Fruit fly (Drosophila melanogaster) whole organism, wandering third instar larva: ENCODE measurements around the gene Vdup1.

Experiments used
- Abd-B ChIP-seq: fragments of >200 bp; optimal IDR thresholded peaks from 2 replicates; lab custom pipeline; 2017; ENCODE audit warnings: missing biosample characterization, missing genetic modification characterization
- CG32264 ChIP-seq: fragments of 200-800 bp; sonication (Bioruptor generic); optimal IDR thresholded peaks from 2 replicates; lab custom pipeline; 2016; ENCODE audit warnings: missing biosample characterization, missing genetic modification characterization
- CG9705 ChIP-seq: fragments of 200-800 bp; sonication (Bioruptor generic); optimal IDR thresholded peaks from 2 replicates; lab custom pipeline; 2018; ENCODE audit warnings: missing biosample characterization, mild to moderate bottlenecking, missing genetic modification characterization
- CrebA ChIP-seq: fragments of 200-800 bp; sonication (Bioruptor generic); optimal IDR thresholded peaks from 2 replicates; lab custom pipeline; 2016; ENCODE audit warnings: missing biosample characterization, mild to moderate bottlenecking, missing genetic modification characterization, borderline replicate concordance
- Dfd ChIP-seq: fragments of >200 bp; optimal IDR thresholded peaks from 2 replicates; lab custom pipeline; 2017; ENCODE audit warnings: missing biosample characterization, missing genetic modification characterization
- Dif ChIP-seq: fragments of 200-275, 200-300 bp; sonication (Bioruptor generic); optimal IDR thresholded peaks from 2 replicates; lab custom pipeline; 2018; ENCODE audit warnings: missing biosample characterization, missing genetic modification characterization; ENCODE audit not compliant: partially characterized antibody
- GATAd ChIP-seq: sonication (Bioruptor generic); optimal IDR thresholded peaks from 2 replicates; lab custom pipeline; 2016; ENCODE audit warnings: missing biosample characterization, missing genetic modification characterization
- HLH106 ChIP-seq: fragments of 200-800 bp; optimal IDR thresholded peaks from 3 replicates; lab custom pipeline; 2019; ENCODE audit warnings: missing biosample characterization, mild to moderate bottlenecking, missing genetic modification characterization, moderate library complexity
- Hnf4 ChIP-seq: fragments of 200-800 bp; sonication (Bioruptor generic); optimal IDR thresholded peaks from 2 replicates; lab custom pipeline; 2016; ENCODE audit warnings: missing biosample characterization, mild to moderate bottlenecking, missing genetic modification characterization
- Hr78 ChIP-seq: fragments of >200 bp; optimal IDR thresholded peaks from 2 replicates; lab custom pipeline; 2017; ENCODE audit warnings: missing biosample characterization, missing genetic modification characterization
- Hr83 ChIP-seq: fragments of 200-300 bp; sonication (Bioruptor generic); optimal IDR thresholded peaks from 2 replicates; lab custom pipeline; 2016; ENCODE audit warnings: missing biosample characterization, mild to moderate bottlenecking, missing genetic modification characterization, moderate library complexity; ENCODE audit not compliant: poor library complexity, severe bottlenecking
- Jra ChIP-seq: sonication (Bioruptor generic); optimal IDR thresholded peaks from 2 replicates; lab custom pipeline; 2016; ENCODE audit warnings: missing biosample characterization, missing genetic modification characterization
- Mio ChIP-seq: sonication (Bioruptor generic); optimal IDR thresholded peaks from 2 replicates; lab custom pipeline; 2016; ENCODE audit warnings: missing biosample characterization, missing genetic modification characterization
- Myc ChIP-seq: fragments of >200 bp; optimal IDR thresholded peaks from 2 replicates; lab custom pipeline; 2017
- N ChIP-seq: fragments of >200 bp; optimal IDR thresholded peaks from 2 replicates; lab custom pipeline; 2018; ENCODE audit warnings: missing biosample characterization, missing external identifiers, missing genetic modification characterization
- OdsH ChIP-seq: fragments of 200-800 bp; sonication (Bioruptor generic); optimal IDR thresholded peaks from 2 replicates; lab custom pipeline; 2016; ENCODE audit warnings: missing biosample characterization, mild to moderate bottlenecking, missing genetic modification characterization
- Rel ChIP-seq, 2 experiments: fragments of 200-800 bp; sonication (Bioruptor generic) in 1 of 2; optimal IDR thresholded peaks; 2 replicates in 1 of 2; 3 replicates in 1 of 2; lab custom pipeline; 2016 to 2019; ENCODE audit warnings: mild to moderate bottlenecking in 2 of 2, missing biosample characterization in 2 of 2, missing genetic modification characterization in 2 of 2, moderate library complexity in 1 of 2
- Sp1 ChIP-seq: fragments of 200-800 bp; sonication (Bioruptor generic); optimal IDR thresholded peaks from 3 replicates; lab custom pipeline; 2019; ENCODE audit warnings: missing biosample characterization, mild to moderate bottlenecking, missing genetic modification characterization, moderate library complexity
- Vsx2 ChIP-seq: fragments of 200-300, 225-300 bp; sonication (Bioruptor generic); optimal IDR thresholded peaks from 2 replicates; lab custom pipeline; 2018; ENCODE audit warnings: missing biosample characterization, missing genetic modification characterization; ENCODE audit not compliant: partially characterized antibody
- br ChIP-seq: fragments of 200-800 bp; sonication (Bioruptor generic); optimal IDR thresholded peaks from 2 replicates; lab custom pipeline; 2016; ENCODE audit warnings: missing biosample characterization, missing genetic modification characterization
- dl ChIP-seq, 2 experiments: fragments of 175-275, 200-275 bp in 1 of 2; fragments of 200-275 bp in 1 of 2; sonication (Bioruptor generic); optimal IDR thresholded peaks; lab custom pipeline; 2018; ENCODE audit warnings: mild to moderate bottlenecking in 2 of 2, missing biosample characterization in 2 of 2, missing genetic modification characterization in 2 of 2, moderate library complexity in 2 of 2; ENCODE audit not compliant: partially characterized antibody in 2 of 2, insufficient read depth in 1 of 2
- dmrt93B ChIP-seq: fragments of 200-800 bp; sonication (Bioruptor generic); optimal IDR thresholded peaks from 2 replicates; lab custom pipeline; 2018; ENCODE audit warnings: missing biosample characterization, mild to moderate bottlenecking, missing genetic modification characterization
- dsf ChIP-seq: sonication (Bioruptor generic); optimal IDR thresholded peaks from 2 replicates; lab custom pipeline; 2016; ENCODE audit warnings: missing biosample characterization, missing genetic modification characterization, borderline replicate concordance
- ey ChIP-seq: fragments of 200-800 bp; sonication (Bioruptor generic); optimal IDR thresholded peaks from 2 replicates; lab custom pipeline; 2016; ENCODE audit warnings: missing biosample characterization, missing genetic modification characterization
- foxo ChIP-seq, 2 experiments: fragments of 200-800 bp; sonication (Bioruptor generic); optimal IDR thresholded peaks; 2 replicates in 1 of 2; 3 replicates in 1 of 2; lab custom pipeline; 2016 to 2017; ENCODE audit warnings: missing biosample characterization in 2 of 2, missing genetic modification characterization in 2 of 2
- fru ChIP-seq: fragments of 200-800 bp; sonication (Bioruptor generic); optimal IDR thresholded peaks from 3 replicates; lab custom pipeline; 2016; ENCODE audit warnings: missing biosample characterization, mild to moderate bottlenecking, missing genetic modification characterization
- h ChIP-seq: fragments of 200-800 bp; sonication (Bioruptor generic); optimal IDR thresholded peaks from 3 replicates; lab custom pipeline; 2016; ENCODE audit warnings: missing biosample characterization, mild to moderate bottlenecking, missing genetic modification characterization
- jim ChIP-seq: fragments of 175-275, 200-325 bp; sonication (Bioruptor generic); optimal IDR thresholded peaks from 2 replicates; lab custom pipeline; 2016; ENCODE audit warnings: missing biosample characterization, mild to moderate bottlenecking, missing genetic modification characterization
- pan ChIP-seq: fragments of >200 bp; optimal IDR thresholded peaks from 2 replicates; lab custom pipeline; 2017
- psq ChIP-seq: fragments of 200-800 bp; sonication (Bioruptor generic); optimal IDR thresholded peaks from 3 replicates; lab custom pipeline; 2017; ENCODE audit warnings: missing biosample characterization, mild to moderate bottlenecking, missing genetic modification characterization, moderate library complexity
- rgr ChIP-seq: fragments of 200-800 bp; sonication (Bioruptor generic); optimal IDR thresholded peaks from 3 replicates; lab custom pipeline; 2016; ENCODE audit warnings: missing biosample characterization, mild to moderate bottlenecking, missing genetic modification characterization
- sage ChIP-seq: fragments of 200-800 bp; sonication (Bioruptor generic); optimal IDR thresholded peaks from 2 replicates; lab custom pipeline; 2016; ENCODE audit warnings: missing biosample characterization, mild to moderate bottlenecking, missing genetic modification characterization
- sv ChIP-seq: fragments of 200-800 bp; sonication (Bioruptor generic); optimal IDR thresholded peaks from 3 replicates; lab custom pipeline; 2016; ENCODE audit warnings: missing biosample characterization, missing genetic modification characterization
- usp ChIP-seq: fragments of >200 bp; optimal IDR thresholded peaks from 2 replicates; lab custom pipeline; 2017; ENCODE audit warnings: missing biosample characterization, missing genetic modification characterization
- woc ChIP-seq: sonication (Bioruptor generic); optimal IDR thresholded peaks from 2 replicates; lab custom pipeline; 2016; ENCODE audit warnings: missing biosample characterization, mild to moderate bottlenecking, missing genetic modification characterization

The Vdup1 gene

dm6 chr3L:217480-218118, 38.8 kb upstream of the Vdup1 start, which contains the start of gene CG13877:
TSS of gene CG13877 (plus strand) at chr3L:218068.
- no peak for TF ChIP-seq dl (GFP tag; optimal IDR thresholded peaks at IDR 0.05; lab: Kevin White, UChicago; ENCODE audit: insufficient read depth in 1 of 2, partially characterized antibody in 2 of 2)
- TF ChIP-seq OdsH (GFP tag; lab: Kevin White, UChicago) = no peak
- TF ChIP-seq Jra = no peak
- TF ChIP-seq HLH106 (tag; lab: Kevin White, UChicago) = no peak
- TF ChIP-seq CG9705 (GFP tag; lab: Kevin White, UChicago) = no peak
- no peak for TF ChIP-seq h (GFP tag; lab: Kevin White, UChicago)
- TF ChIP-seq ey (GFP tag; lab: Kevin White, UChicago) = no peak
- TF ChIP-seq jim (GFP tag; lab: Kevin White, UChicago) = no peak
- no peak for TF ChIP-seq usp
- TF ChIP-seq CrebA (GFP tag; lab: Kevin White, UChicago) = no peak
- TF ChIP-seq N = no peak
- no peak for TF ChIP-seq Sp1 (GFP tag; lab: Kevin White, UChicago)
- no peak for TF ChIP-seq woc (GFP tag; lab: Kevin White, UChicago)
- TF ChIP-seq dsf (GFP tag; lab: Kevin White, UChicago) = no peak
- TF ChIP-seq pan (lab: Kevin White, UChicago) = no peak
- TF ChIP-seq Hnf4 = no peak
- TF ChIP-seq br (GFP tag; lab: Kevin White, UChicago) = no peak
- TF ChIP-seq Hr83 (GFP tag; lab: Kevin White, UChicago) = no peak
- TF ChIP-seq Dfd (GFP tag; lab: Kevin White, UChicago) = no peak

dm6 chr3L:216325-216724, 37.6 kb upstream of the Vdup1 start, which contains the start of gene Kaz1-ORFB:
TSS of gene Kaz1-ORFB (plus strand) at chr3L:216625.
- TF ChIP-seq h (GFP tag; lab: Kevin White, UChicago) = no peak
- TF ChIP-seq fru = no peak
- TF ChIP-seq CG32264 (GFP tag; lab: Kevin White, UChicago) = no peak
- no peak for TF ChIP-seq OdsH (GFP tag; lab: Kevin White, UChicago)
- TF ChIP-seq br (GFP tag; lab: Kevin White, UChicago) = no peak
- TF ChIP-seq Mio = no peak
- no peak for TF ChIP-seq sv (GFP tag; lab: Kevin White, UChicago)

- TF ChIP-seq fru (no peak), Myc (lab: Kevin White, UChicago) (no peak), Mio (no peak), Vsx2 (GFP tag; lab: Kevin White, UChicago) (no peak)
These were observed 33.8 kb upstream of the Vdup1 start, which contains the start of the genes thoc7 and Dis3l2 for dm6 chr3L:212520-212919. TSS of gene thoc7 (minus strand) at chr3L:212687. TSS of gene Dis3l2 (plus strand) at chr3L:212709.

dm6 chr3L:211200-211599, 32.4 kb upstream of the Vdup1 start, which contains the start of gene Prp4k:
TSS of gene Prp4k (minus strand) at chr3L:211457.
- TF ChIP-seq psq (GFP tag; lab: Kevin White, UChicago) (peak; percentile 21), Rel (GFP tag; optimal IDR thresholded peaks at IDR 0.05; lab: Kevin White, UChicago) (no peak), Rel (tag; optimal IDR thresholded peaks at IDR 0.05; lab: Kevin White, UChicago) (peak; percentile 30), GATAd (GFP tag; lab: Kevin White, UChicago) (no peak)

- TF ChIP-seq HLH106 (tag; lab: Kevin White, UChicago) (peak; percentile 98), Jra (peak; percentile 77), Rel (GFP tag; optimal IDR thresholded peaks at IDR 0.05; lab: Kevin White, UChicago) (peak; percentile 76), Rel (tag; optimal IDR thresholded peaks at IDR 0.05; lab: Kevin White, UChicago) (peak; percentile 90), fru (peak; percentile 95), h (GFP tag; lab: Kevin White, UChicago) (peak; percentile 94), dl (GFP tag; optimal IDR thresholded peaks at IDR 0.05; lab: Kevin White, UChicago; ENCODE audit: insufficient read depth in 1 of 2, partially characterized antibody in 2 of 2) (no peak), br (GFP tag; lab: Kevin White, UChicago) (no peak), sage (GFP tag; lab: Kevin White, UChicago) (no peak), ey (GFP tag; lab: Kevin White, UChicago) (peak; percentile 84), Sp1 (GFP tag; lab: Kevin White, UChicago) (peak; percentile 98), dmrt93B (no peak), Vsx2 (GFP tag; lab: Kevin White, UChicago) (no peak), Dif (GFP tag; lab: Kevin White, UChicago) (no peak), CG32264 (GFP tag; lab: Kevin White, UChicago) (peak; percentile 52), N (no peak), Hr78 (no peak), Abd-B (no peak), CG9705 (GFP tag; lab: Kevin White, UChicago) (peak; percentile 94), Dfd (GFP tag; lab: Kevin White, UChicago) (no peak), psq (GFP tag; lab: Kevin White, UChicago) (peak; percentile 91), dsf (GFP tag; lab: Kevin White, UChicago) (peak; percentile 51), rgr (GFP tag; lab: Kevin White, UChicago) (peak; percentile 97), foxo (GFP tag; optimal IDR thresholded peaks at IDR 0.05; lab: Kevin White, UChicago) (peak in 1 of 2 experiments; percentile 97), CrebA (GFP tag; lab: Kevin White, UChicago) (no peak), jim (GFP tag; lab: Kevin White, UChicago) (no peak), usp (no peak), pan (lab: Kevin White, UChicago) (no peak), Hr83 (GFP tag; lab: Kevin White, UChicago) (peak; percentile 21), woc (GFP tag; lab: Kevin White, UChicago) (no peak)
These were observed 27.0 kb upstream of the Vdup1 start, which contains the start of the genes Gk1 and CG13876 for dm6 chr3L:205723-206284. TSS of gene Gk1 (minus strand) at chr3L:205844. TSS of gene CG13876 (plus strand) at chr3L:206134.
